Fruit fly (Drosophila melanogaster) whole organism, pupa: ENCODE data around the gene CG43965.

Experiments
- CG10348 ChIP-seq: fragments of 200-800 bp; sonication (Bioruptor generic); IDR thresholded peaks from 2 replicates; pipeline ENCODE4 v1.3.6; 2022; ENCODE audit warnings: missing biosample characterization, missing genetic modification characterization
- CG12605 ChIP-seq: fragments of 200-800 bp; sonication (Bioruptor generic); IDR thresholded peaks from 2 replicates; pipeline ENCODE4 v1.3.6; 2022; ENCODE audit warnings: missing biosample characterization, missing genetic modification characterization
- CG13204 ChIP-seq: fragments of 200-800 bp; sonication (Bioruptor generic); optimal IDR thresholded peaks from 2 replicates; lab custom pipeline; 2018; ENCODE audit warnings: missing biosample characterization, mild to moderate bottlenecking, missing genetic modification characterization, moderate library complexity
- CG14655 ChIP-seq: fragments of 200-800 bp; sonication (Bioruptor generic); optimal IDR thresholded peaks from 3 replicates; lab custom pipeline; 2017; ENCODE audit warnings: mild to moderate bottlenecking, missing biosample characterization, missing genetic modification reagents, missing genetic modification characterization
- CG15710 ChIP-seq: fragments of 200-800 bp; sonication (Bioruptor generic); optimal IDR thresholded peaks from 2 replicates; lab custom pipeline; 2018; ENCODE audit warnings: missing biosample characterization, mild to moderate bottlenecking, missing genetic modification characterization, moderate library complexity
- CG17806 ChIP-seq: fragments of 200-800 bp; sonication (Bioruptor generic); optimal IDR thresholded peaks from 2 replicates; lab custom pipeline; 2018; ENCODE audit warnings: missing biosample characterization, mild to moderate bottlenecking, missing genetic modification characterization, moderate library complexity
- CG32121 ChIP-seq: fragments of 200-800 bp; sonication (Bioruptor generic); IDR thresholded peaks from 2 replicates; pipeline ENCODE4 v1.3.6; 2022; ENCODE audit warnings: missing biosample characterization, missing genetic modification characterization
- CG34367 ChIP-seq: fragments of 200-800 bp; sonication (Bioruptor generic); optimal IDR thresholded peaks from 2 replicates; lab custom pipeline; 2018; ENCODE audit warnings: missing biosample characterization, mild to moderate bottlenecking, missing genetic modification characterization
- CG4496 ChIP-seq: fragments of 200-800 bp; sonication (Bioruptor generic); IDR thresholded peaks from 3 replicates; pipeline ENCODE4 v1.3.6; 2022; ENCODE audit warnings: missing biosample characterization, missing genetic modification characterization
- CG8159 ChIP-seq: fragments of 200-800 bp; sonication (Bioruptor generic); optimal IDR thresholded peaks from 3 replicates; lab custom pipeline; 2018; ENCODE audit warnings: missing biosample characterization, mild to moderate bottlenecking, missing genetic modification characterization, moderate library complexity
- CG8301 ChIP-seq: fragments of 200-800 bp; sonication (Bioruptor generic); optimal IDR thresholded peaks from 2 replicates; lab custom pipeline; 2018; ENCODE audit warnings: missing biosample characterization, mild to moderate bottlenecking, missing genetic modification characterization
- CG9948 ChIP-seq: fragments of 200-800 bp; sonication (Bioruptor generic); optimal IDR thresholded peaks from 2 replicates; lab custom pipeline; 2018; ENCODE audit warnings: missing biosample characterization, mild to moderate bottlenecking, missing genetic modification characterization, moderate library complexity
- D1 ChIP-seq: fragments of 200-800 bp; sonication (Bioruptor generic); optimal IDR thresholded peaks from 2 replicates; lab custom pipeline; 2018; ENCODE audit warnings: missing biosample characterization, mild to moderate bottlenecking, missing genetic modification characterization, moderate library complexity
- EcR ChIP-seq: fragments of 200-800 bp; sonication (Bioruptor generic); optimal IDR thresholded peaks from 3 replicates; lab custom pipeline; 2019; ENCODE audit warnings: missing biosample characterization, missing genetic modification characterization, mild to moderate bottlenecking, moderate library complexity, missing genetic modification reagents
- Ets98B ChIP-seq: fragments of 200-800 bp; sonication (Bioruptor generic); IDR thresholded peaks from 2 replicates; pipeline ENCODE4 v1.3.6; 2022; ENCODE audit warnings: missing biosample characterization, missing genetic modification characterization
- Pif1A ChIP-seq: fragments of 200-800 bp; sonication (Bioruptor generic); optimal IDR thresholded peaks from 3 replicates; lab custom pipeline; 2016; ENCODE audit warnings: missing biosample characterization, missing genetic modification characterization
- Pif1B ChIP-seq: fragments of 200-800 bp; sonication (Bioruptor generic); optimal IDR thresholded peaks from 3 replicates; lab custom pipeline; 2016; ENCODE audit warnings: missing biosample characterization, missing genetic modification characterization
- Snoo ChIP-seq: fragments of 200-800 bp; sonication (Bioruptor generic); optimal IDR thresholded peaks from 3 replicates; lab custom pipeline; 2017; ENCODE audit warnings: missing biosample characterization, mild to moderate bottlenecking, missing genetic modification characterization, inconsistent platforms
- fd96Ca ChIP-seq: fragments of 200-800 bp; sonication (Bioruptor generic); IDR thresholded peaks from 3 replicates; pipeline ENCODE4 v1.3.6; 2022; ENCODE audit warnings: missing biosample characterization, missing genetic modification characterization
- gl ChIP-seq: fragments of 200-800 bp; sonication (Bioruptor generic); optimal IDR thresholded peaks from 2 replicates; lab custom pipeline; 2018; ENCODE audit warnings: missing biosample characterization, mild to moderate bottlenecking, missing genetic modification characterization
- rn ChIP-seq: fragments of 200-800 bp; sonication (Bioruptor generic); IDR thresholded peaks from 2 replicates; pipeline ENCODE4 v1.3.6; 2022; ENCODE audit warnings: missing biosample characterization, missing genetic modification characterization

CG43965 gene

DNA sequence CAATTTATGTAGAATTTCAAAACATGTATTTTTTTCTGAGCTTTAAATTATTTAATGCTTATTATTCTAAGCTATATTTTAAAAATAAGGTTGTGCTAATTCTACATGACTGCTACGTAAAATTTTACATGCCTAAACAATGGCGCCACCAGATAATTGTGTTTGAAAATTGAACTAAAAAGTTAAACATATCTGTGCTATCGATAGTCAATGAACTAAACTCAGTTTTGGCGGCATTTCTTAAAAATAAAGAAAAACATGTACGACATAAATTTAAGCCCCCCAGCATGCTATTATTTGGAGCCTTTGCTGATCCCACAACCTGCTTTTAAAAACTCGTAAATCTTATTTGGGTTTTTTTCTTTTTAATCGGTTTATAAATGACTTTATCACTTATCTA, 7.0 kb downstream of the CG43965 start:
- TF ChIP-seq Pif1B (GFP tag; lab: Kevin White, UChicago) (no peak), CG12605 (GFP tag; lab: Robert Waterston, UW) (no peak), CG4496 (no peak), D1 (tag; lab: Kevin White, UChicago) (peak; percentile 90)

DNA sequence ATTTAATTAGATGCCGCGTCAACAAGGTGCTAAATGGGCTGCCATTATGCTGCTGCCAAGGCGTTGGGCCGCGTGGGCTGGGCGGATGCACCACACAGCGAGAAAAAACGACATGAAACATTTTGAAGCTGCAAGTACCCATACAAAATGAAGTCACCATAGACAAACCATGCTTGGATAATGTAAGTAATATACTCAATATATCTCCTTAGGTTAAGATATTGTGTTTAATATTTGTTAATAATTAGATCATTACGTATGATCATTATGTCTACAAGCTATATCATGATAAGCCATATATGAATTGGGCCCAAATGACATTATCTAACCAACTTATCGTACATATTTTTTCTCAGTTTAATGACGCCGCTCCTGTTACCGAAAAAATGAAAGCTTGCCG, 9.6 kb downstream of the CG43965 start:
- TF ChIP-seq D1 (tag; lab: Kevin White, UChicago) (no peak), Pif1B (GFP tag; lab: Kevin White, UChicago) (no peak), Ets98B (GFP tag; lab: Robert Waterston, UW) (no peak), CG13204 (GFP tag; lab: Kevin White, UChicago) (no peak), CG8159 (tag; lab: Kevin White, UChicago) (peak; percentile 46), Pif1A (GFP tag; lab: Kevin White, UChicago) (peak; percentile 31), fd96Ca (GFP tag; lab: Robert Waterston, UW) (no peak), CG14655 (GFP tag; lab: Kevin White, UChicago) (peak; percentile 54), CG32121 (GFP tag; lab: Robert Waterston, UW) (no peak), gl (tag; lab: Kevin White, UChicago) (no peak), CG8301 (peak; percentile 17), CG15710 (tag; lab: Kevin White, UChicago) (peak; percentile 19), CG12605 (GFP tag; lab: Robert Waterston, UW) (no peak), rn (GFP tag; lab: Robert Waterston, UW) (no peak), CG34367 (tag; lab: Kevin White, UChicago) (peak; percentile 4), CG4496 (no peak), CG17806 (tag; lab: Kevin White, UChicago) (peak; percentile 33), EcR (GFP tag; lab: Kevin White, UChicago) (no peak), Snoo (tag; lab: Kevin White, UChicago) (peak; percentile 1), CG9948 (peak; percentile 32), CG10348 (GFP tag; lab: Robert Waterston, UW) (no peak)

DNA sequence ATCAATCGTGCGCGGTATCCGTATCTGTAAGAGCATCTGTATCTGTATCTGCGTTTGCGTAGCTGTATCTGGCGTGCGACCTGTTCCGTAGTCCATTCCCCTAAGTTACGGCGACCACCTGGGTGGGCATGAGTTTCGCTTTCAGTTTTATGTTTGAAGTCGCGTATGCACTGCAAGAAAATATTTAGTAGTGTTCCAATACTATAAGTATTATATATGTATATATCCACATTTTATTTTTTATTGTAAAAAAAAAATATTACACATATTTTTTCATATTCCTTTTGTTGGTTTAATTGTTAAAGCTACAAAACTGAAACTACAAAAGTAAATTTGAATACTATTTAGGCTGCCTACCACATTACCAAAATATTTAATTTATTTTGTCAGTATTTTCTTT, 12.7 kb downstream of the CG43965 start:
- TF ChIP-seq fd96Ca (GFP tag; lab: Robert Waterston, UW), result no peak
- TF ChIP-seq CG34367 (tag; lab: Kevin White, UChicago), result peak; percentile 8
- peak; percentile 56 for TF ChIP-seq CG8159 (tag; lab: Kevin White, UChicago)
- peak; percentile 29 for TF ChIP-seq CG9948
- no peak for TF ChIP-seq CG32121 (GFP tag; lab: Robert Waterston, UW)
- peak; percentile 28 for TF ChIP-seq CG17806 (tag; lab: Kevin White, UChicago)
- TF ChIP-seq CG14655 (GFP tag; lab: Kevin White, UChicago), result peak; percentile 11
- TF ChIP-seq Pif1B (GFP tag; lab: Kevin White, UChicago), result no peak
- TF ChIP-seq rn (GFP tag; lab: Robert Waterston, UW), result no peak
- peak; percentile 55 for TF ChIP-seq CG15710 (tag; lab: Kevin White, UChicago)

- TF ChIP-seq fd96Ca (GFP tag; lab: Robert Waterston, UW), result no peak
- no peak for TF ChIP-seq CG15710 (tag; lab: Kevin White, UChicago)
- no peak for TF ChIP-seq Ets98B (GFP tag; lab: Robert Waterston, UW)
- TF ChIP-seq CG32121 (GFP tag; lab: Robert Waterston, UW), result no peak
- no peak for TF ChIP-seq Pif1A (GFP tag; lab: Kevin White, UChicago)
- no peak for TF ChIP-seq gl (tag; lab: Kevin White, UChicago)
- no peak for TF ChIP-seq EcR (GFP tag; lab: Kevin White, UChicago)
- TF ChIP-seq CG8159 (tag; lab: Kevin White, UChicago), result no peak
- TF ChIP-seq CG12605 (GFP tag; lab: Robert Waterston, UW), result no peak
- TF ChIP-seq CG8301, result no peak
- TF ChIP-seq rn (GFP tag; lab: Robert Waterston, UW), result no peak
- TF ChIP-seq CG34367 (tag; lab: Kevin White, UChicago), result no peak
- TF ChIP-seq Pif1B (GFP tag; lab: Kevin White, UChicago), result no peak
- no peak for TF ChIP-seq CG10348 (GFP tag; lab: Robert Waterston, UW)
These were observed 16.7 kb downstream of the CG43965 start for dm6 chr3L:8708856-8709255.

dm6 chr3L:8707821-8708220, 17.8 kb downstream of the CG43965 start:
- TF ChIP-seq CG15710 (tag; lab: Kevin White, UChicago), result peak; percentile 29
- 0 out of 3 replicates have a peak, but pooled peaks have one; percentile 36 for TF ChIP-seq fd96Ca (GFP tag; lab: Robert Waterston, UW)
- TF ChIP-seq CG8159 (tag; lab: Kevin White, UChicago), result peak; percentile 18
- TF ChIP-seq CG34367 (tag; lab: Kevin White, UChicago), result no peak
- peak; percentile 16 for TF ChIP-seq CG9948
- peak; percentile 13 for TF ChIP-seq CG14655 (GFP tag; lab: Kevin White, UChicago)
- TF ChIP-seq D1 (tag; lab: Kevin White, UChicago), result no peak
- peak; percentile 20 for TF ChIP-seq CG17806 (tag; lab: Kevin White, UChicago)
- TF ChIP-seq CG8301, result no peak
- TF ChIP-seq EcR (GFP tag; lab: Kevin White, UChicago), result no peak
- peak; percentile 15 for TF ChIP-seq Snoo (tag; lab: Kevin White, UChicago)
- peak; percentile 4 for TF ChIP-seq Pif1B (GFP tag; lab: Kevin White, UChicago)
- TF ChIP-seq rn (GFP tag; lab: Robert Waterston, UW), result no peak

- TF ChIP-seq CG14655 (GFP tag; lab: Kevin White, UChicago) (no peak), CG12605 (GFP tag; lab: Robert Waterston, UW) (no peak), EcR (GFP tag; lab: Kevin White, UChicago) (no peak), fd96Ca (GFP tag; lab: Robert Waterston, UW) (no peak), CG32121 (GFP tag; lab: Robert Waterston, UW) (no peak), CG8301 (no peak), CG15710 (tag; lab: Kevin White, UChicago) (no peak), D1 (tag; lab: Kevin White, UChicago) (no peak), CG34367 (tag; lab: Kevin White, UChicago) (no peak)
These were observed 18.5 kb downstream of the CG43965 start for dm6 chr3L:8707075-8707474.
